Worm (Caenorhabditis elegans) whole organism, late embryonic: ENCODE data around the gene F15H10.8.
A peak's percentile ranks its signal among the peaks of the same experiment; 100 is the strongest.

Source experiments
- K02D7.2 ChIP-seq: sonication (generic microtip); optimal IDR thresholded peaks from 2 replicates; lab custom pipeline; 2017; ENCODE audit warnings: mild to moderate bottlenecking, missing genetic modification characterization, missing compliant biosample characterization
- K09A11.1 ChIP-seq: sonication (generic microtip); optimal IDR thresholded peaks from 2 replicates; lab custom pipeline; 2017; ENCODE audit warnings: antibody characterized with exemption, mild to moderate bottlenecking, missing genetic modification characterization, missing compliant biosample characterization; ENCODE audit not compliant: insufficient read depth
- T23F11.4 ChIP-seq: fragments of 200-800 bp; sonication (Bioruptor generic); optimal IDR thresholded peaks from 2 replicates; lab custom pipeline; 2018; ENCODE audit warnings: mild to moderate bottlenecking, missing genetic modification characterization, missing compliant biosample characterization
- ahr-1 ChIP-seq: sonication (generic microtip); optimal IDR thresholded peaks from 2 replicates; lab custom pipeline; 2016; ENCODE audit warnings: missing genetic modification characterization, missing compliant biosample characterization
- ama-1 ChIP-seq: fragments of 150-350 bp; optimal IDR thresholded peaks from 2 replicates; lab custom pipeline; 2014
- ceh-19 ChIP-seq: fragments of 200-800 bp; sonication (Bioruptor generic); optimal IDR thresholded peaks from 2 replicates; lab custom pipeline; 2018; ENCODE audit warnings: mild to moderate bottlenecking, missing genetic modification characterization, missing compliant biosample characterization
- ceh-2 ChIP-seq: sonication (generic microtip); optimal IDR thresholded peaks from 2 replicates; lab custom pipeline; 2016; ENCODE audit warnings: missing genotype, missing genetic modification characterization, missing compliant biosample characterization
- ceh-22 ChIP-seq: sonication (generic microtip); optimal IDR thresholded peaks from 2 replicates; lab custom pipeline; 2017; ENCODE audit warnings: missing biosample characterization, missing genetic modification characterization
- ceh-48 ChIP-seq: sonication (generic microtip); optimal IDR thresholded peaks from 2 replicates; lab custom pipeline; 2016; ENCODE audit warnings: missing genetic modification characterization, inconsistent platforms, missing compliant biosample characterization
- ceh-6 ChIP-seq: fragments of 200-800 bp; sonication (Bioruptor generic); optimal IDR thresholded peaks from 2 replicates; lab custom pipeline; 2018; ENCODE audit warnings: mild to moderate bottlenecking, missing genetic modification characterization, missing compliant biosample characterization
- ceh-9 ChIP-seq: sonication (generic microtip); optimal IDR thresholded peaks from 2 replicates; lab custom pipeline; 2016; ENCODE audit warnings: mild to moderate bottlenecking, missing genetic modification characterization, inconsistent platforms, missing compliant biosample characterization
- dmd-4 ChIP-seq: sonication (generic microtip); optimal IDR thresholded peaks from 2 replicates; lab custom pipeline; 2016; ENCODE audit warnings: borderline replicate concordance, missing genetic modification characterization, missing compliant biosample characterization
- dve-1 ChIP-seq: sonication (generic microtip); optimal IDR thresholded peaks from 2 replicates; lab custom pipeline; 2017; ENCODE audit warnings: antibody characterized with exemption, mild to moderate bottlenecking, missing genetic modification characterization, missing compliant biosample characterization
- elt-2 ChIP-seq: sonication (generic microtip); optimal IDR thresholded peaks from 2 replicates; lab custom pipeline; 2016; ENCODE audit warnings: missing genetic modification reagents, missing genetic modification characterization, missing compliant biosample characterization
- elt-4 ChIP-seq: sonication (generic microtip); optimal IDR thresholded peaks from 2 replicates; lab custom pipeline; 2016; ENCODE audit warnings: missing genetic modification characterization, missing compliant biosample characterization
- hlh-13 ChIP-seq: fragments of 200-800 bp; sonication (Bioruptor generic); optimal IDR thresholded peaks from 2 replicates; lab custom pipeline; 2018; ENCODE audit warnings: mild to moderate bottlenecking, missing genetic modification characterization, missing compliant biosample characterization
- hlh-30 ChIP-seq: sonication (generic microtip); optimal IDR thresholded peaks from 2 replicates; lab custom pipeline; 2017; ENCODE audit warnings: antibody characterized with exemption, missing genetic modification characterization, missing compliant biosample characterization; ENCODE audit not compliant: insufficient read depth
- hlh-8 ChIP-seq: sonication (generic microtip); optimal IDR thresholded peaks from 2 replicates; lab custom pipeline; 2016; ENCODE audit warnings: missing genotype, missing genetic modification characterization, missing compliant biosample characterization
- lin-11 ChIP-seq: fragments of 200-800 bp; sonication (Bioruptor generic); optimal IDR thresholded peaks from 2 replicates; lab custom pipeline; 2018; ENCODE audit warnings: mild to moderate bottlenecking, missing genetic modification characterization, missing compliant biosample characterization
- mec-3 ChIP-seq: sonication (generic microtip); optimal IDR thresholded peaks from 2 replicates; lab custom pipeline; 2016; ENCODE audit warnings: borderline replicate concordance, missing genetic modification characterization, missing compliant biosample characterization
- nhr-11 ChIP-seq: fragments of 150-350 bp; optimal IDR thresholded peaks from 2 replicates; lab custom pipeline; 2014; ENCODE audit warnings: missing biosample characterization, missing genetic modification characterization
- odd-2 ChIP-seq: sonication (generic microtip); optimal IDR thresholded peaks from 2 replicates; lab custom pipeline; 2017; ENCODE audit warnings: antibody characterized with exemption, mild to moderate bottlenecking, missing genetic modification characterization, missing compliant biosample characterization
- pag-3 ChIP-seq: sonication (generic microtip); optimal IDR thresholded peaks from 2 replicates; lab custom pipeline; 2016; ENCODE audit warnings: missing compliant biosample characterization, missing genetic modification characterization, borderline replicate concordance
- pax-1 ChIP-seq: fragments of 150-350 bp; optimal IDR thresholded peaks from 2 replicates; lab custom pipeline; 2014; ENCODE audit warnings: missing biosample characterization, missing genetic modification characterization
- rnt-1 ChIP-seq: sonication (generic microtip); optimal IDR thresholded peaks from 2 replicates; lab custom pipeline; 2016; ENCODE audit warnings: missing genetic modification characterization, missing compliant biosample characterization
- sdc-2 ChIP-seq: sonication (generic microtip); optimal IDR thresholded peaks from 2 replicates; lab custom pipeline; 2016; ENCODE audit warnings: missing genotype, missing genetic modification characterization, missing compliant biosample characterization
- sox-2 ChIP-seq: fragments of 200-800 bp; sonication (Bioruptor generic); IDR thresholded peaks from 2 replicates; pipeline ENCODE4 v1.3.6; 2022; ENCODE audit warnings: missing genetic modification reagents, missing genetic modification characterization, missing compliant biosample characterization
- sox-4 ChIP-seq: sonication (generic microtip); optimal IDR thresholded peaks from 2 replicates; lab custom pipeline; 2017; ENCODE audit warnings: mild to moderate bottlenecking, missing genetic modification characterization, inconsistent platforms, missing compliant biosample characterization
- syd-9 ChIP-seq: sonication (generic microtip); optimal IDR thresholded peaks from 2 replicates; lab custom pipeline; 2016; ENCODE audit warnings: mild to moderate bottlenecking, missing genetic modification characterization, moderate library complexity, missing compliant biosample characterization
- tbx-2 ChIP-seq: sonication (generic microtip); optimal IDR thresholded peaks from 2 replicates; lab custom pipeline; 2016; ENCODE audit warnings: missing genetic modification characterization, missing compliant biosample characterization
- tbx-7 ChIP-seq: sonication (generic microtip); optimal IDR thresholded peaks from 2 replicates; lab custom pipeline; 2016; ENCODE audit warnings: missing genotype, missing genetic modification characterization, missing compliant biosample characterization
- unc-3 ChIP-seq, 2 experiments: fragments of 200-800 bp in 1 of 2; sonication (Bioruptor generic) in 1 of 2; sonication (generic microtip) in 1 of 2; conservative IDR thresholded peaks in 1 of 2; optimal IDR thresholded peaks in 1 of 2; 2 replicates each; pipeline versions ENCODE4 v1.3.6 to Lab custom; 2016 to 2022; ENCODE audit warnings: missing compliant biosample characterization in 2 of 2, missing genetic modification characterization in 2 of 2, missing genetic modification reagents in 1 of 2
- unc-42 ChIP-seq: sonication (generic microtip); optimal IDR thresholded peaks from 2 replicates; lab custom pipeline; 2016; ENCODE audit warnings: missing genotype, missing genetic modification characterization, missing compliant biosample characterization
- unc-55 ChIP-seq: sonication (generic microtip); optimal IDR thresholded peaks from 2 replicates; lab custom pipeline; 2017; ENCODE audit warnings: missing biosample characterization, missing genetic modification reagents, missing genetic modification characterization
- ztf-16 ChIP-seq: sonication (generic microtip); optimal IDR thresholded peaks from 2 replicates; lab custom pipeline; 2017; ENCODE audit warnings: missing genetic modification characterization, missing compliant biosample characterization

F15H10.8 gene

DNA sequence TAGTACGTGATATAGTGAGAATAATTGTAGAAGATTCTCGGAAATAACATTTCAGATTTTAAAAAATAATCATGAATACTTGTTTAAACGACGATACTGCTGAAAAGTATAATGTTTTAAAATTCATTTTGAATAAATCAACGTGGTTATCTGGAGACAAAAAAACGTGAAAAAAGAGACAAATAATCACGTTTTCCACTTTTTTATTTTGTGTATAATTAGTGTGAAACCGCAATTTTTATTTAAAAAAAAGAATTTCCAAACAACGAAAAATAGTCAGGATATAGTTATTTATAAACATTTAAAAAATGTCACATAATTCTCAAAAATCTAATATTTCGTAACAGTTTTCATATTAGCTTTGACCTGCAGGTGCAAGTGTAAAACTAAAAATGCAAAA lies 3.6 kb upstream of the F15H10.8 start, which contains the start of gene F15H10.7:
F15H10.7 (minus strand) TSS at position 101 of the 400 bp plus-strand sequence.
- no peak for TF ChIP-seq tbx-2 (tag; lab: Kevin White, UChicago)
- TF ChIP-seq T23F11.4 = no peak
- no peak for TF ChIP-seq unc-3 (GFP tag; conservative IDR thresholded peaks at IDR 0.05; lab: Robert Waterston, UW)
- no peak for TF ChIP-seq unc-3 (tag; optimal IDR thresholded peaks at IDR 0.05; lab: Kevin White, UChicago)
- no peak for TF ChIP-seq sox-4 (tag; lab: Kevin White, UChicago)
- no peak for TF ChIP-seq dve-1
- no peak for TF ChIP-seq ama-1 (lab: Kevin White, UChicago)
- no peak for TF ChIP-seq sox-2 (GFP tag; lab: Robert Waterston, UW)
- no peak for TF ChIP-seq pax-1 (tag; lab: Kevin White, UChicago)
- TF ChIP-seq ceh-48 = no peak
- TF ChIP-seq odd-2 (tag; lab: Kevin White, UChicago) = no peak
- no peak for TF ChIP-seq ahr-1
- no peak for TF ChIP-seq sdc-2 (tag; lab: Kevin White, UChicago)
- TF ChIP-seq ceh-6 = no peak

DNA sequence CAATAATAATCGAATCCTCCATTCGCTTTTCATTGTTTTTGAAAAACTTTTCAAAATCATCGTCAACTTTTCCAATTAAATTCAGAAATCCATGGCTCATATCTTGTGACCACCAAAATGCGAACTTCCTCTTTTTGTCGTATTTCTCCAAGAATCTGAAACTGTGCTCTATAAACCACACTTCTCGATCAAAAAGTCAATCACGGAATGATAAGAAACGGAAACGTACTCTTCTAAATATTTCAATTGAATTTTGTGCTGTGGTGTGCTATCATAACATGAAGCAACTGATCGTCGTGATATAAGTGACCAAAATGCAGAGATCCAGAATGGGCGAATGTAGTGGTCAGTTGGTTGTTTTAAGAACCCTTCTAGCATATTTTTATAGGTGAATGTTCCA lies 2.0 kb upstream of the F15H10.8 start:
- TF ChIP-seq lin-11 (tag; lab: Kevin White, UChicago) (no peak), rnt-1 (tag; lab: Kevin White, UChicago) (no peak), sox-2 (GFP tag; lab: Robert Waterston, UW) (no peak), unc-55 (GFP tag; lab: Kevin White, UChicago) (no peak), hlh-30 (tag; lab: Kevin White, UChicago) (no peak), nhr-11 (tag; lab: Kevin White, UChicago) (no peak), unc-42 (tag; lab: Kevin White, UChicago) (no peak), ztf-16 (tag; lab: Kevin White, UChicago) (no peak), syd-9 (tag; lab: Kevin White, UChicago) (no peak), ceh-48 (no peak), pag-3 (no peak), hlh-8 (tag; lab: Kevin White, UChicago) (no peak), dmd-4 (no peak), ceh-6 (no peak), ceh-2 (tag; lab: Kevin White, UChicago) (no peak), odd-2 (tag; lab: Kevin White, UChicago) (no peak), ceh-19 (GFP tag; lab: Kevin White, UChicago) (no peak), tbx-7 (tag; lab: Kevin White, UChicago) (no peak), hlh-13 (GFP tag; lab: Kevin White, UChicago) (no peak)

DNA sequence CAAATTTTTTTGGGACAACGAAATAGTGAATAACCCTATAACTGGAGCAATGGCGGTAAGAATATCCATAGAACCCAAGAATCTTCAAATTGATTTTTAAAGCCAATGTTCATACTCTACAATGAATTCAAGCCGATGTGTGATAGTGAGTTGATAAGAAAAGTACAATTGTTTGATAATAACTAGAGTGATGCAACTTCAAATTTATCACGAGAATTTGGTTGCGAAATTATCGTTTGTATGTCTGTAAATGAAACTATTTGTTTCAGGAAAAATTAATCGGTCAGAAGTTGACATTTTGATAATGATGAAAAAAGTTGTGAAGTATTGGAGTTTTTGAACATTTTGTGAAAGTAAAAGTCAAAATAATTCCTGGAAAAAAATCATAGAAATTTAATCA lies 3.4 kb downstream of the F15H10.8 start:
- no peak for TF ChIP-seq K02D7.2 (tag; lab: Kevin White, UChicago)
- peak; percentile 77 for TF ChIP-seq elt-2 (tag; lab: Kevin White, UChicago)

DNA sequence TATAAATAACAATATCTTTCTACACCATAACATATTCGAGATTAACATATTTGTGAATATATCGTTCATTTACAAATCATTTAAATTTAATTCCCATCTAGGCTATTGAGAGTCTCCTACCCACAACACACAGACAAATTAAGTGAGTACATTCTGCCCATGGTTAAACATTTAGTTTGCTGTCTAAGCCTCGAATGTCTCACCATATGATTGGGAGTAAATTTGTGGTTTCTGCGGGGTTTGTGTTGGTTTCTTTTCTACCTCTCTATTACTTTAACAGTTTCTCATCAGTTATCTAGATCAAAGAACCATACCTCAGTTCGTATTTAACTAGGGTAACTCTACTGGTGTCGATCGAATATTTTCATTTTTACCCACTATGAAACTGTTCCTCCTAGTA lies 4.3 kb downstream of the F15H10.8 start, which contains the start of gene ugt-2:
ugt-2 (plus strand) TSS at position 371 of the 400 bp plus-strand sequence.
- TF ChIP-seq sox-4 (tag; lab: Kevin White, UChicago) = no peak
- no peak for TF ChIP-seq syd-9 (tag; lab: Kevin White, UChicago)
- TF ChIP-seq unc-55 (GFP tag; lab: Kevin White, UChicago) = no peak
- TF ChIP-seq mec-3 (tag; lab: Kevin White, UChicago) = no peak
- TF ChIP-seq K09A11.1 (tag; lab: Kevin White, UChicago) = no peak
- TF ChIP-seq ceh-9 (tag; lab: Kevin White, UChicago) = no peak
- TF ChIP-seq elt-4 (tag; lab: Kevin White, UChicago) = no peak
- no peak for TF ChIP-seq ceh-22 (tag; lab: Kevin White, UChicago)
- TF ChIP-seq nhr-11 (tag; lab: Kevin White, UChicago) = no peak
- TF ChIP-seq, all 69 proteins: peak for 0
